Fruit fly (Drosophila melanogaster): Measurements from ENCODE around the gene CG2082.

CG2082 gene

DNA sequence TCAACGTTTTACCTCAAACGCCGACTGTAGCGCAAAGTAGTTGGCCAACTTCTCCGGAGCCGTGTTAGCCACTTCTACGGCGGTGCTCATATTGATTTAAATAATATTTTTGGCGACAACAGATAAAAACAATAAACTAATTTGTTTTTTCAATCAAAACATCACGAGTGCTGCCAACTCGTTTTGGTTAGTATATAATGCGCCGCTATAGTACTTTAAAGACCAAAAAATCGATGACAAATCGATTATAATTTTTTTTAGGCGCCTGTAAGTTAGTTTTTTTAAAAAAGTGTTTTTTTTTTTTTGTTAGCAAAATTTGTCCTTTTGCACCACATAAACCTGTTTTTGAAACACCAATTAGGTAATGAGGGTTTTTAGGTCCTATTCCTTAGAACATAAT, 40.4 kb upstream of the CG2082 start, which contains the start of gene Hpr1:
Gene Hpr1 (minus strand): TSS at position 198 of the 400 bp plus-strand sequence.
- TF ChIP-seq Vsx1 (GFP tag; optimal IDR thresholded peaks at IDR 0.05) (no peak), sens (GFP tag) (peak; percentile 53), emc (GFP tag; optimal IDR thresholded peaks at IDR 0.05) (no peak), CG10366 (GFP tag; IDR thresholded peaks at IDR 0.05) (no peak), CG2678 (tag; optimal IDR thresholded peaks at IDR 0.05) (no peak), Elba2 (GFP tag; optimal IDR thresholded peaks at IDR 0.05) (no peak), CG12769 (tag; optimal IDR thresholded peaks at IDR 0.05) (no peak), NK7.1 (GFP tag; optimal IDR thresholded peaks at IDR 0.05) (no peak), CG3995 (GFP tag; optimal IDR thresholded peaks at IDR 0.05) (no peak), unc-4 (GFP tag; IDR thresholded peaks at IDR 0.05; ENCODE audit: partially characterized antibody) (peak; percentile 47; the same call in 1 of the 2 replicates), inv (GFP tag; IDR thresholded peaks at IDR 0.05; ENCODE audit: partially characterized antibody) (no peak), Meics (GFP tag; optimal IDR thresholded peaks at IDR 0.05) (no peak), nom (GFP tag; optimal IDR thresholded peaks at IDR 0.05) (no peak), zf30C (GFP tag; optimal IDR thresholded peaks at IDR 0.05) (no peak), ken (GFP tag; IDR thresholded peaks at IDR 0.05) (no peak), CG3847 (GFP tag; IDR thresholded peaks at IDR 0.05) (0 out of 2 replicates have a peak, but pooled peaks have one; percentile 25), Nf-YA (GFP tag; IDR thresholded peaks at IDR 0.05) (no peak), Spps (tag; optimal IDR thresholded peaks at IDR 0.05) (no peak), Atf6 (GFP tag; IDR thresholded peaks at IDR 0.05) (no peak), CG12299 (tag; optimal IDR thresholded peaks at IDR 0.05) (no peak), dpn (GFP tag; optimal IDR thresholded peaks at IDR 0.05) (no peak), CG17359 (tag; optimal IDR thresholded peaks at IDR 0.05) (peak; percentile 28), aop (GFP tag; IDR thresholded peaks at IDR 0.05) (no peak), CG8388 (GFP tag; optimal IDR thresholded peaks at IDR 0.05) (no peak), kah (GFP tag; optimal IDR thresholded peaks at IDR 0.05) (no peak), ftz-f1 (GFP tag; optimal IDR thresholded peaks at IDR 0.05) (no peak), CG6854 (GFP tag; optimal IDR thresholded peaks at IDR 0.05) (no peak), hth (optimal IDR thresholded peaks at IDR 0.05) (no peak), vvl (GFP tag; IDR thresholded peaks at IDR 0.05) (no peak), CG30431 (GFP tag; optimal IDR thresholded peaks at IDR 0.05) (no peak), CG31224 (GFP tag; IDR thresholded peaks at IDR 0.05) (no peak), Ets97D (GFP tag; optimal IDR thresholded peaks at IDR 0.05) (peak; percentile 33), otp (GFP tag; IDR thresholded peaks at IDR 0.05) (no peak; the same call in 2 of the 3 replicates), H15 (GFP tag; IDR thresholded peaks at IDR 0.05) (no peak), lmd (GFP tag; IDR thresholded peaks at IDR 0.05) (no peak), amos (GFP tag; IDR thresholded peaks at IDR 0.05; ENCODE audit: partially characterized antibody) (no peak; the same call in 1 of the 2 replicates), sug (tag; optimal IDR thresholded peaks at IDR 0.05) (no peak), CG4328 (GFP tag; optimal IDR thresholded peaks at IDR 0.05) (no peak), onecut (GFP tag; IDR thresholded peaks at IDR 0.05) (0 out of 2 replicates have a peak, but pooled peaks have one; percentile 34), gce (GFP tag; IDR thresholded peaks at IDR 0.05) (no peak), CG12071 (GFP tag; optimal IDR thresholded peaks at IDR 0.05) (no peak), Drgx (GFP tag; IDR thresholded peaks at IDR 0.05) (no peak), CG7839 (tag; optimal IDR thresholded peaks at IDR 0.05) (no peak), zfh2 (GFP tag; optimal IDR thresholded peaks at IDR 0.05) (no peak), HHEX (GFP tag; optimal IDR thresholded peaks at IDR 0.05) (no peak), tna (GFP tag; IDR thresholded peaks at IDR 0.05; ENCODE audit: partially characterized antibody) (no peak), Xrp1 (GFP tag; IDR thresholded peaks at IDR 0.05) (no peak), ERR (GFP tag; optimal IDR thresholded peaks at IDR 0.05) (no peak), BtbVII (GFP tag; optimal IDR thresholded peaks at IDR 0.05) (no peak), sob (GFP tag; IDR thresholded peaks at IDR 0.05) (no peak), pita (GFP tag; optimal IDR thresholded peaks at IDR 0.05) (no peak), jing (GFP tag; optimal IDR thresholded peaks at IDR 0.05) (no peak)

All from whole organism, embryonic.